Fruit fly (Drosophila melanogaster) whole organism, embryonic: ENCODE measurements around the gene Prm.

Experiments used
- BtbVII ChIP-seq: fragments of 200-800 bp; sonication (Bioruptor generic); optimal IDR thresholded peaks from 3 replicates; lab custom pipeline; 2017; ENCODE audit warnings: missing biosample characterization, mild to moderate bottlenecking, missing genetic modification characterization
- CG10565 ChIP-seq: fragments of 200-800 bp; sonication (Bioruptor generic); optimal IDR thresholded peaks from 3 replicates; lab custom pipeline; 2016; ENCODE audit warnings: missing biosample characterization, mild to moderate bottlenecking, missing genetic modification characterization
- CG11398 ChIP-seq: fragments of 200-800 bp; sonication (Bioruptor generic); optimal IDR thresholded peaks from 2 replicates; lab custom pipeline; 2016; ENCODE audit warnings: missing biosample characterization, missing genetic modification characterization
- CG11560 ChIP-seq: fragments of 200-800 bp; sonication (Bioruptor generic); IDR thresholded peaks from 3 replicates; pipeline ENCODE4 v1.3.6; 2022; ENCODE audit warnings: missing biosample characterization, missing genetic modification characterization
- CG12071 ChIP-seq: fragments of 200-800 bp; sonication (Bioruptor generic); optimal IDR thresholded peaks from 3 replicates; lab custom pipeline; 2018; ENCODE audit warnings: missing biosample characterization, mild to moderate bottlenecking, missing genetic modification characterization
- CG1233 ChIP-seq: fragments of 200-800 bp; sonication (Bioruptor generic); optimal IDR thresholded peaks from 4 replicates; lab custom pipeline; 2018; ENCODE audit warnings: missing biosample characterization, mild to moderate bottlenecking, missing genetic modification characterization
- CG13424 ChIP-seq: fragments of 200-800 bp; sonication (Bioruptor generic); optimal IDR thresholded peaks from 2 replicates; lab custom pipeline; 2019; ENCODE audit warnings: missing biosample characterization, mild to moderate bottlenecking, missing genetic modification characterization, moderate library complexity
- CG14014 ChIP-seq: fragments of 200-800 bp; sonication (Bioruptor generic); IDR thresholded peaks from 2 replicates; pipeline ENCODE4 v1.3.6; 2022; ENCODE audit warnings: missing biosample characterization, missing genetic modification characterization
- CG14441 ChIP-seq: fragments of 200-800 bp; sonication (Bioruptor generic); IDR thresholded peaks from 2 replicates; pipeline ENCODE4 v1.3.6; 2022; ENCODE audit warnings: missing biosample characterization, missing genetic modification characterization
- CG1529 ChIP-seq: fragments of 200-800 bp; sonication (Bioruptor generic); optimal IDR thresholded peaks from 3 replicates; lab custom pipeline; 2018; ENCODE audit warnings: missing biosample characterization, missing genetic modification characterization
- CG1603 ChIP-seq: fragments of 200-800 bp; sonication (Bioruptor generic); optimal IDR thresholded peaks from 2 replicates; lab custom pipeline; 2019; ENCODE audit warnings: missing biosample characterization, mild to moderate bottlenecking, missing genetic modification characterization, moderate library complexity
- CG16779 ChIP-seq: fragments of 200-800 bp; sonication (Bioruptor generic); IDR thresholded peaks from 2 replicates; pipeline ENCODE4 v1.3.6; 2022; ENCODE audit warnings: missing biosample characterization, missing genetic modification characterization
- CG17912 ChIP-seq: fragments of 200-800 bp; sonication (Bioruptor generic); optimal IDR thresholded peaks from 2 replicates; lab custom pipeline; 2018; ENCODE audit warnings: missing biosample characterization, mild to moderate bottlenecking, missing genetic modification characterization
- CG18599 ChIP-seq: fragments of 200-800 bp; sonication (Bioruptor generic); optimal IDR thresholded peaks from 3 replicates; lab custom pipeline; 2017; ENCODE audit warnings: missing biosample characterization, missing genetic modification characterization, mild to moderate bottlenecking, moderate library complexity, missing genetic modification reagents
- CG2875 ChIP-seq: fragments of 200-800 bp; sonication (Bioruptor generic); optimal IDR thresholded peaks from 2 replicates; lab custom pipeline; 2017; ENCODE audit warnings: missing biosample characterization, mild to moderate bottlenecking, missing genetic modification characterization, missing genetic modification reagents
- CG31365 ChIP-seq: fragments of 200-800 bp; sonication (Bioruptor generic); optimal IDR thresholded peaks from 2 replicates; lab custom pipeline; 2018; ENCODE audit warnings: missing biosample characterization, mild to moderate bottlenecking, missing genetic modification characterization
- CG32532 ChIP-seq: fragments of 200-800 bp; sonication (Bioruptor generic); IDR thresholded peaks from 2 replicates; pipeline ENCODE4 v1.3.6; 2022; ENCODE audit warnings: missing biosample characterization, missing genetic modification characterization
- CG33557 ChIP-seq: fragments of 200-800 bp; sonication (Bioruptor generic); optimal IDR thresholded peaks from 2 replicates; lab custom pipeline; 2019; ENCODE audit warnings: missing biosample characterization, mild to moderate bottlenecking, missing genetic modification characterization, moderate library complexity
- CG4820 ChIP-seq: fragments of 200-800 bp; sonication (Bioruptor generic); optimal IDR thresholded peaks from 3 replicates; lab custom pipeline; 2016; ENCODE audit warnings: missing biosample characterization, missing genetic modification characterization
- CG7928 ChIP-seq: fragments of 200-800 bp; sonication (Bioruptor generic); optimal IDR thresholded peaks from 2 replicates; lab custom pipeline; 2017; ENCODE audit warnings: missing biosample characterization, mild to moderate bottlenecking, missing genetic modification characterization
- CG8478 ChIP-seq: fragments of >200 bp; optimal IDR thresholded peaks from 2 replicates; lab custom pipeline; 2018
- Camta ChIP-seq: fragments of 200-800 bp; sonication (Bioruptor generic); optimal IDR thresholded peaks from 2 replicates; lab custom pipeline; 2016; ENCODE audit warnings: missing biosample characterization, missing genetic modification characterization
- Dip3 ChIP-seq: fragments of 200-800 bp; sonication (Bioruptor generic); optimal IDR thresholded peaks from 3 replicates; lab custom pipeline; 2016; ENCODE audit warnings: missing biosample characterization, missing genetic modification characterization
- Dll ChIP-seq: fragments of 200-800 bp; sonication (Bioruptor generic); IDR thresholded peaks from 4 replicates; pipeline ENCODE4 v1.3.6; 2022; ENCODE audit warnings: missing biosample characterization, missing genetic modification characterization; ENCODE audit not compliant: partially characterized antibody
- Eip74EF ChIP-seq, 2 experiments: fragments of 200-800 bp in 1 of 2; fragments of >200 bp in 1 of 2; sonication (Bioruptor generic) in 1 of 2; optimal IDR thresholded peaks; 2 replicates each; lab custom pipeline; 2017 to 2019; ENCODE audit warnings: missing biosample characterization in 2 of 2, missing genetic modification characterization in 2 of 2, mild to moderate bottlenecking in 1 of 2, moderate library complexity in 1 of 2
- Fer1 ChIP-seq: fragments of 200-800 bp; sonication (Bioruptor generic); optimal IDR thresholded peaks from 2 replicates; lab custom pipeline; 2017; ENCODE audit warnings: missing biosample characterization, mild to moderate bottlenecking, missing genetic modification characterization
- Fer3 ChIP-seq: fragments of 200-800 bp; sonication (Bioruptor generic); optimal IDR thresholded peaks from 2 replicates; lab custom pipeline; 2018; ENCODE audit warnings: missing biosample characterization, mild to moderate bottlenecking, missing genetic modification characterization, moderate library complexity
- Mad ChIP-seq: fragments of 200-800 bp; sonication (Bioruptor generic); optimal IDR thresholded peaks from 2 replicates; lab custom pipeline; 2016; ENCODE audit warnings: missing biosample characterization, missing genetic modification characterization
- Mrtf ChIP-seq: fragments of 200-800 bp; sonication (Bioruptor generic); IDR thresholded peaks from 3 replicates; pipeline ENCODE4 v1.3.6; 2022; ENCODE audit warnings: missing biosample characterization, missing genetic modification characterization
- NC2α ChIP-seq: fragments of 200-800 bp; sonication (Bioruptor generic); optimal IDR thresholded peaks from 2 replicates; lab custom pipeline; 2016; ENCODE audit warnings: missing biosample characterization, missing genetic modification characterization
- Pdp1 ChIP-seq, 2 experiments: fragments of 200-800 bp; sonication (Bioruptor generic); optimal IDR thresholded peaks; 3 replicates each; lab custom pipeline; 2016; ENCODE audit warnings: missing biosample characterization in 2 of 2, missing genetic modification characterization in 2 of 2, mild to moderate bottlenecking in 1 of 2, moderate library complexity in 1 of 2
- TFAM ChIP-seq: fragments of 200-800 bp; sonication (Bioruptor generic); optimal IDR thresholded peaks from 2 replicates; lab custom pipeline; 2017; ENCODE audit warnings: missing biosample characterization, missing genetic modification characterization, inconsistent platforms
- Taf1 ChIP-seq: fragments of 200-800 bp; sonication (Bioruptor generic); IDR thresholded peaks from 2 replicates; pipeline ENCODE4 v1.3.6; 2022; ENCODE audit warnings: missing biosample characterization, missing genetic modification characterization
- ac ChIP-seq: fragments of 200-800 bp; sonication (Bioruptor generic); optimal IDR thresholded peaks from 3 replicates; lab custom pipeline; 2017; ENCODE audit warnings: missing biosample characterization, mild to moderate bottlenecking, missing genetic modification characterization
- az2 ChIP-seq: fragments of 200-800 bp; sonication (Bioruptor generic); optimal IDR thresholded peaks from 3 replicates; lab custom pipeline; 2016; ENCODE audit warnings: missing biosample characterization, missing genetic modification characterization
- dmrt99B ChIP-seq: fragments of 200-800 bp; sonication (Bioruptor generic); optimal IDR thresholded peaks from 2 replicates; lab custom pipeline; 2018; ENCODE audit warnings: missing biosample characterization, mild to moderate bottlenecking, missing genetic modification characterization, moderate library complexity
- esg ChIP-seq: fragments of 200-800 bp; sonication (Bioruptor generic); conservative IDR thresholded peaks from 2 replicates; pipeline ENCODE4 v1.3.6; 2022; ENCODE audit warnings: missing biosample characterization, missing genetic modification characterization
- ewg ChIP-seq: fragments of 200-800 bp; sonication (Bioruptor generic); optimal IDR thresholded peaks from 3 replicates; lab custom pipeline; 2017; ENCODE audit warnings: mild to moderate bottlenecking, missing biosample characterization, missing genetic modification reagents, missing genetic modification characterization
- gcm ChIP-seq: fragments of 200-800 bp; sonication (Bioruptor generic); optimal IDR thresholded peaks from 2 replicates; lab custom pipeline; 2019; ENCODE audit warnings: missing biosample characterization, mild to moderate bottlenecking, missing genetic modification characterization, moderate library complexity
- grau ChIP-seq: fragments of 200-800 bp; optimal IDR thresholded peaks from 3 replicates; lab custom pipeline; 2019; ENCODE audit warnings: missing biosample characterization, mild to moderate bottlenecking, missing genetic modification characterization, moderate library complexity
- hb ChIP-seq: fragments of 200-800 bp; sonication (Bioruptor generic); IDR thresholded peaks from 3 replicates; pipeline ENCODE4 v1.3.6; 2022; ENCODE audit warnings: missing biosample characterization, missing genetic modification characterization; ENCODE audit not compliant: partially characterized antibody
- jigr1 ChIP-seq: fragments of 200-800 bp; sonication (Bioruptor generic); IDR thresholded peaks from 3 replicates; pipeline ENCODE4 v1.3.6; 2022; ENCODE audit warnings: missing biosample characterization, missing genetic modification characterization
- jing ChIP-seq: fragments of 200-800 bp; sonication (Bioruptor generic); optimal IDR thresholded peaks from 2 replicates; lab custom pipeline; 2018; ENCODE audit warnings: missing biosample characterization, mild to moderate bottlenecking, missing genetic modification characterization
- phol ChIP-seq: fragments of 200-800 bp; sonication (Bioruptor generic); optimal IDR thresholded peaks from 3 replicates; lab custom pipeline; 2018; ENCODE audit warnings: missing biosample characterization, mild to moderate bottlenecking, missing genetic modification characterization, moderate library complexity
- stwl ChIP-seq: fragments of 200-800 bp; sonication (Bioruptor generic); optimal IDR thresholded peaks from 3 replicates; lab custom pipeline; 2018; ENCODE audit warnings: missing biosample characterization, mild to moderate bottlenecking, missing genetic modification characterization, moderate library complexity
- tgo ChIP-seq: fragments of 200-800 bp; sonication (Bioruptor generic); IDR thresholded peaks from 3 replicates; pipeline ENCODE4 v1.3.6; 2022; ENCODE audit warnings: missing biosample characterization, missing genetic modification characterization
- trh ChIP-seq: fragments of 200-800 bp; sonication (Bioruptor generic); optimal IDR thresholded peaks from 2 replicates; lab custom pipeline; 2016; ENCODE audit warnings: missing biosample characterization, missing genetic modification characterization
- ttk ChIP-seq: fragments of 200-800 bp; sonication (Bioruptor generic); IDR thresholded peaks from 2 replicates; pipeline ENCODE4 v2.1.2; 2022; ENCODE audit warnings: missing biosample characterization, missing genetic modification characterization
- z ChIP-seq: fragments of 200-800 bp; sonication (Bioruptor generic); IDR thresholded peaks from 3 replicates; pipeline ENCODE4 v1.3.6; 2022; ENCODE audit warnings: missing biosample characterization, missing genetic modification characterization
- zen ChIP-seq: fragments of 200-800 bp; sonication (Bioruptor generic); optimal IDR thresholded peaks from 3 replicates; lab custom pipeline; 2018; ENCODE audit warnings: missing biosample characterization, mild to moderate bottlenecking, missing genetic modification characterization, moderate library complexity

Gene Prm

dm6 chr3L:8700643-8701208 lies 44.4 kb downstream of the Prm start (continued):
- TF ChIP-seq jing (peak; percentile 73), z (GFP tag; lab: Robert Waterston, UW) (no peak), CG7928 (GFP tag; lab: Kevin White, UChicago) (peak; percentile 43), CG33557 (GFP tag; lab: Kevin White, UChicago) (no peak), jigr1 (peak; percentile 74; the same call in 1 of the 3 replicates), dmrt99B (tag; lab: Kevin White, UChicago) (peak; percentile 88), ac (GFP tag; lab: Kevin White, UChicago) (no peak), trh (peak; percentile 7), Mad (peak; percentile 58), Fer1 (peak; percentile 76), Fer3 (peak; percentile 71), CG1233 (GFP tag; lab: Kevin White, UChicago) (peak; percentile 75), Dll (GFP tag; lab: Robert Waterston, UW) (no peak), BtbVII (GFP tag; lab: Kevin White, UChicago) (peak; percentile 86), NC2α (GFP tag; lab: Kevin White, UChicago) (peak; percentile 56), hb (GFP tag; lab: Robert Waterston, UW) (no peak), esg (GFP tag; lab: Robert Waterston, UW) (peak; percentile 74), Eip74EF (GFP tag; optimal IDR thresholded peaks at IDR 0.05; lab: Kevin White, UChicago) (peak in 1 of 2 experiments; percentile 62), TFAM (GFP tag; lab: Kevin White, UChicago) (no peak), CG14441 (GFP tag; lab: Robert Waterston, UW) (peak; percentile 78), CG13424 (tag; lab: Kevin White, UChicago) (peak; percentile 83), ttk (peak; percentile 29; the same call in 1 of the 2 replicates), CG10565 (GFP tag; lab: Kevin White, UChicago) (no peak), CG1603 (tag; lab: Kevin White, UChicago) (peak; percentile 83), CG12071 (GFP tag; lab: Kevin White, UChicago) (peak; percentile 31), Mrtf (GFP tag; lab: Robert Waterston, UW) (peak; percentile 60; the same call in 1 of the 3 replicates), gcm (GFP tag; lab: Kevin White, UChicago) (peak; percentile 63), CG11398 (peak; percentile 53), zen (peak; percentile 35), tgo (GFP tag; lab: Robert Waterston, UW) (peak; percentile 86), stwl (tag; lab: Kevin White, UChicago) (no peak), CG16779 (GFP tag; lab: Robert Waterston, UW) (no peak), Pdp1 (GFP tag; optimal IDR thresholded peaks at IDR 0.05; lab: Kevin White, UChicago) (peak; percentile 83 to 85), CG4820 (GFP tag; lab: Kevin White, UChicago) (peak; percentile 79), CG17912 (no peak), Taf1 (GFP tag; lab: Robert Waterston, UW) (peak; percentile 61; the same call in 1 of the 2 replicates), CG14014 (GFP tag; lab: Robert Waterston, UW) (peak; percentile 67), CG11560 (peak; percentile 63; the same call in 2 of the 3 replicates), grau (tag; lab: Kevin White, UChicago) (peak; percentile 88), CG31365 (tag; lab: Kevin White, UChicago) (peak; percentile 38), CG1529 (GFP tag; lab: Kevin White, UChicago) (peak; percentile 31), Dip3 (GFP tag; lab: Kevin White, UChicago) (peak; percentile 74), az2 (GFP tag; lab: Kevin White, UChicago) (peak; percentile 81), Camta (peak; percentile 73), CG32532 (GFP tag; lab: Robert Waterston, UW) (peak; percentile 70), phol (tag; lab: Kevin White, UChicago) (peak; percentile 77), CG2875 (GFP tag; lab: Kevin White, UChicago) (peak; percentile 61), CG8478 (lab: Kevin White, UChicago) (no peak), CG18599 (GFP tag; lab: Kevin White, UChicago) (peak; percentile 90), ewg (GFP tag; lab: Kevin White, UChicago) (peak; percentile 57)
